Fruit fly (Drosophila melanogaster) whole organism, embryonic: ENCODE measurements around the gene Takl2.

ENCODE experiments used
- Asciz ChIP-seq: fragments of 200-800 bp; sonication (Bioruptor generic); optimal IDR thresholded peaks from 2 replicates; lab custom pipeline; 2017; ENCODE audit warnings: missing biosample characterization, mild to moderate bottlenecking, missing genetic modification characterization, missing genetic modification reagents
- Atf3 ChIP-seq: fragments of 200-800 bp; sonication (Bioruptor generic); optimal IDR thresholded peaks from 3 replicates; lab custom pipeline; 2016; ENCODE audit warnings: missing biosample characterization, missing genetic modification characterization
- Bdp1 ChIP-seq: fragments of 200-800 bp; sonication (Bioruptor generic); optimal IDR thresholded peaks from 3 replicates; lab custom pipeline; 2016; ENCODE audit warnings: missing biosample characterization, missing genetic modification characterization
- Bgb ChIP-seq: fragments of 200-800 bp; sonication (Bioruptor generic); IDR thresholded peaks from 2 replicates; pipeline ENCODE4 v1.3.6; 2022; ENCODE audit warnings: missing biosample characterization, missing genetic modification characterization; ENCODE audit not compliant: partially characterized antibody
- CG10147 ChIP-seq: fragments of 200-800 bp; sonication (Bioruptor generic); optimal IDR thresholded peaks from 2 replicates; lab custom pipeline; 2019; ENCODE audit warnings: missing biosample characterization, mild to moderate bottlenecking, missing genetic modification characterization, moderate library complexity
- CG10959 ChIP-seq: fragments of 200-800 bp; sonication (Bioruptor generic); IDR thresholded peaks from 2 replicates; pipeline ENCODE4 v1.3.6; 2022; ENCODE audit warnings: missing biosample characterization, missing genetic modification characterization
- CG10979 ChIP-seq: fragments of 200-800 bp; sonication (Bioruptor generic); optimal IDR thresholded peaks from 2 replicates; lab custom pipeline; 2018; ENCODE audit warnings: missing biosample characterization, mild to moderate bottlenecking, missing genetic modification characterization, moderate library complexity
- CG11093 ChIP-seq: fragments of 200-800 bp; sonication (Bioruptor generic); IDR thresholded peaks from 3 replicates; pipeline ENCODE4 v1.3.6; 2022; ENCODE audit warnings: missing biosample characterization, missing genetic modification characterization
- CG1529 ChIP-seq: fragments of 200-800 bp; sonication (Bioruptor generic); optimal IDR thresholded peaks from 3 replicates; lab custom pipeline; 2018; ENCODE audit warnings: missing biosample characterization, missing genetic modification characterization
- CG17186 ChIP-seq: fragments of 200-800 bp; sonication (Bioruptor generic); optimal IDR thresholded peaks from 3 replicates; lab custom pipeline; 2017; ENCODE audit warnings: missing biosample characterization, missing genetic modification reagents, missing genetic modification characterization
- CG17829 ChIP-seq: fragments of 200-800 bp; optimal IDR thresholded peaks from 2 replicates; lab custom pipeline; 2019; ENCODE audit warnings: missing biosample characterization, mild to moderate bottlenecking, missing genetic modification characterization, moderate library complexity
- CG17912 ChIP-seq: fragments of 200-800 bp; sonication (Bioruptor generic); optimal IDR thresholded peaks from 2 replicates; lab custom pipeline; 2018; ENCODE audit warnings: missing biosample characterization, mild to moderate bottlenecking, missing genetic modification characterization
- CG1832 ChIP-seq: fragments of 200-800 bp; sonication (Bioruptor generic); optimal IDR thresholded peaks from 2 replicates; lab custom pipeline; 2017; ENCODE audit warnings: missing biosample characterization, mild to moderate bottlenecking, missing genetic modification characterization, inconsistent platforms
- CG18599 ChIP-seq: fragments of 200-800 bp; sonication (Bioruptor generic); optimal IDR thresholded peaks from 3 replicates; lab custom pipeline; 2017; ENCODE audit warnings: missing biosample characterization, missing genetic modification characterization, mild to moderate bottlenecking, moderate library complexity, missing genetic modification reagents
- CG2120 ChIP-seq: fragments of 200-800 bp; sonication (Bioruptor generic); optimal IDR thresholded peaks from 3 replicates; lab custom pipeline; 2016; ENCODE audit warnings: missing biosample characterization, missing genetic modification characterization
- CG4282 ChIP-seq: fragments of 200-800 bp; sonication (Bioruptor generic); optimal IDR thresholded peaks from 2 replicates; lab custom pipeline; 2016; ENCODE audit warnings: missing biosample characterization, missing genetic modification characterization
- CG4328 ChIP-seq: fragments of 200-800 bp; sonication (Bioruptor generic); optimal IDR thresholded peaks from 3 replicates; lab custom pipeline; 2017; ENCODE audit warnings: missing biosample characterization, missing genetic modification reagents, missing genetic modification characterization
- CG4854 ChIP-seq: fragments of 200-800 bp; sonication (Bioruptor generic); optimal IDR thresholded peaks from 2 replicates; lab custom pipeline; 2016; ENCODE audit warnings: missing biosample characterization, missing genetic modification characterization, inconsistent platforms
- CG5245 ChIP-seq: fragments of 200-800 bp; sonication (Bioruptor generic); optimal IDR thresholded peaks from 3 replicates; lab custom pipeline; 2016; ENCODE audit warnings: missing biosample characterization, missing genetic modification characterization
- CG6272 ChIP-seq: fragments of 200-800 bp; sonication (Bioruptor generic); IDR thresholded peaks from 2 replicates; pipeline ENCODE4 v1.3.6; 2022; ENCODE audit warnings: missing biosample characterization, missing genetic modification characterization
- CG9437 ChIP-seq: fragments of 200-800 bp; sonication (Bioruptor generic); optimal IDR thresholded peaks from 2 replicates; lab custom pipeline; 2018; ENCODE audit warnings: missing biosample characterization, mild to moderate bottlenecking, missing genetic modification characterization
- CG9727 ChIP-seq: fragments of 200-800 bp; sonication (Bioruptor generic); optimal IDR thresholded peaks from 3 replicates; lab custom pipeline; 2017; ENCODE audit warnings: missing biosample characterization, mild to moderate bottlenecking, missing genetic modification characterization
- D19A ChIP-seq: fragments of 200-800 bp; optimal IDR thresholded peaks from 3 replicates; lab custom pipeline; 2019; ENCODE audit warnings: missing biosample characterization, mild to moderate bottlenecking, missing genetic modification characterization, moderate library complexity
- Doc2 ChIP-seq: fragments of 200-800 bp; sonication (Bioruptor generic); IDR thresholded peaks from 2 replicates; pipeline ENCODE4 v1.3.6; 2022; ENCODE audit warnings: missing biosample characterization, missing genetic modification characterization
- Fer1 ChIP-seq: fragments of 200-800 bp; sonication (Bioruptor generic); optimal IDR thresholded peaks from 2 replicates; lab custom pipeline; 2017; ENCODE audit warnings: missing biosample characterization, mild to moderate bottlenecking, missing genetic modification characterization
- HHEX ChIP-seq: fragments of 200-800 bp; sonication (Bioruptor generic); optimal IDR thresholded peaks from 3 replicates; lab custom pipeline; 2017; ENCODE audit warnings: missing biosample characterization, mild to moderate bottlenecking, missing genetic modification characterization, missing genetic modification reagents
- HLH4C ChIP-seq: fragments of 200-800 bp; sonication (Bioruptor generic); IDR thresholded peaks from 3 replicates; pipeline ENCODE4 v1.3.6; 2022; ENCODE audit warnings: missing biosample characterization, missing genetic modification characterization; ENCODE audit not compliant: partially characterized antibody
- Hr3 ChIP-seq: fragments of 200-800 bp; sonication (Bioruptor generic); optimal IDR thresholded peaks from 3 replicates; lab custom pipeline; 2016; ENCODE audit warnings: missing biosample characterization, missing genetic modification characterization
- Jarid2 ChIP-seq: fragments of 200-800 bp; sonication (Bioruptor generic); optimal IDR thresholded peaks from 3 replicates; lab custom pipeline; 2017; ENCODE audit warnings: mild to moderate bottlenecking, missing biosample characterization, missing genetic modification reagents, missing genetic modification characterization
- Stat92E ChIP-seq, 3 experiments: fragments of >200 bp in 2 of 3; fragments of 200-800 bp in 1 of 3; sonication (Bioruptor generic) in 1 of 3; optimal IDR thresholded peaks; 2 replicates each; lab custom pipeline; 2017 to 2019; ENCODE audit warnings: missing biosample characterization in 3 of 3, missing genetic modification characterization in 3 of 3, mild to moderate bottlenecking in 1 of 3, moderate library complexity in 1 of 3
- chinmo ChIP-seq: fragments of 200-800 bp; sonication (Bioruptor generic); IDR thresholded peaks from 4 replicates; pipeline ENCODE4 v1.3.6; 2022; ENCODE audit warnings: missing biosample characterization, missing genetic modification characterization; ENCODE audit not compliant: partially characterized antibody
- ci ChIP-seq: fragments of 200-800 bp; sonication (Bioruptor generic); IDR thresholded peaks from 3 replicates; pipeline ENCODE4 v1.3.6; 2022; ENCODE audit warnings: missing biosample characterization, missing genetic modification characterization
- dysf ChIP-seq: fragments of 200-800 bp; sonication (Bioruptor generic); IDR thresholded peaks from 3 replicates; pipeline ENCODE4 v1.3.6; 2022; ENCODE audit warnings: missing biosample characterization, missing genetic modification characterization
- grau ChIP-seq: fragments of 200-800 bp; optimal IDR thresholded peaks from 3 replicates; lab custom pipeline; 2019; ENCODE audit warnings: missing biosample characterization, mild to moderate bottlenecking, missing genetic modification characterization, moderate library complexity
- knrl ChIP-seq: fragments of 200-800 bp; sonication (Bioruptor generic); IDR thresholded peaks from 3 replicates; pipeline ENCODE4 v1.3.6; 2022; ENCODE audit warnings: missing biosample characterization, missing genetic modification characterization; ENCODE audit not compliant: partially characterized antibody
- lola ChIP-seq, 3 experiments: fragments of >200 bp in 2 of 3; fragments of 200-800 bp in 1 of 3; sonication (Bioruptor generic) in 1 of 3; optimal IDR thresholded peaks; 2 replicates each; lab custom pipeline; 2017 to 2019; ENCODE audit warnings: missing biosample characterization in 3 of 3, missing genetic modification characterization in 3 of 3, mild to moderate bottlenecking in 1 of 3, moderate library complexity in 1 of 3
- pfk ChIP-seq: fragments of 200-800 bp; sonication (Bioruptor generic); optimal IDR thresholded peaks from 2 replicates; lab custom pipeline; 2018; ENCODE audit warnings: missing biosample characterization, mild to moderate bottlenecking, missing genetic modification characterization, moderate library complexity
- prd ChIP-seq, 3 experiments: fragments of >200 bp in 2 of 3; fragments of 200-800 bp in 1 of 3; sonication (Bioruptor generic) in 1 of 3; optimal IDR thresholded peaks in 2 of 3; IDR thresholded peaks in 1 of 3; 2 replicates in 2 of 3; 3 replicates in 1 of 3; pipeline versions ENCODE4 v1.3.6 to Lab custom; 2017 to 2022; ENCODE audit warnings: missing biosample characterization in 1 of 3, missing genetic modification characterization in 1 of 3
- run ChIP-seq: fragments of 200-800 bp; sonication (Bioruptor generic); optimal IDR thresholded peaks from 3 replicates; lab custom pipeline; 2018; ENCODE audit warnings: missing biosample characterization, mild to moderate bottlenecking, missing genetic modification characterization
- sima ChIP-seq: fragments of 200-800 bp; sonication (Bioruptor generic); optimal IDR thresholded peaks from 2 replicates; lab custom pipeline; 2016; ENCODE audit warnings: missing biosample characterization, missing genetic modification characterization
- usp ChIP-seq: fragments of >200 bp; optimal IDR thresholded peaks from 2 replicates; lab custom pipeline; 2017; ENCODE audit warnings: missing biosample characterization, missing genetic modification characterization

Gene Takl2

dm6 chr3R:22750534-22750947 is 16.9 kb upstream of the Takl2 start, which contains the start of the genes rumi, CG7029 and Usp12-46 (continued):
- TF ChIP-seq CG1832 (GFP tag; lab: Kevin White, UChicago) (no peak), CG5245 (peak; percentile 71), CG1529 (GFP tag; lab: Kevin White, UChicago) (peak; percentile 58), chinmo (GFP tag; lab: Robert Waterston, UW) (peak; percentile 86; the same call in 3 of the 4 replicates), CG2120 (GFP tag; lab: Kevin White, UChicago) (peak; percentile 93), Atf3 (GFP tag; lab: Kevin White, UChicago) (peak; percentile 88), usp (GFP tag; lab: Kevin White, UChicago) (no peak), CG6272 (GFP tag; lab: Robert Waterston, UW) (peak; percentile 76), HHEX (GFP tag; lab: Kevin White, UChicago) (peak; percentile 77), lola (GFP tag; optimal IDR thresholded peaks at IDR 0.05; lab: Kevin White, UChicago) (peak in 1 of 3 experiments; percentile 84), D19A (no peak), CG10979 (tag; lab: Kevin White, UChicago) (peak; percentile 81), knrl (GFP tag; lab: Robert Waterston, UW) (peak; percentile 78), ci (GFP tag; lab: Robert Waterston, UW) (peak; percentile 90), Jarid2 (GFP tag; lab: Kevin White, UChicago) (no peak), run (tag; lab: Kevin White, UChicago) (peak; percentile 56), CG4854 (peak; percentile 84), CG17912 (GFP tag; lab: Kevin White, UChicago) (peak; percentile 68), Bgb (GFP tag; lab: Robert Waterston, UW) (peak; percentile 72), CG10959 (GFP tag; lab: Robert Waterston, UW) (peak; percentile 73), CG17829 (tag; lab: Kevin White, UChicago) (peak; percentile 86), CG11093 (GFP tag; lab: Robert Waterston, UW) (peak; percentile 28; the same call in 1 of the 3 replicates), Doc2 (GFP tag; lab: Robert Waterston, UW) (no peak), Bdp1 (GFP tag; lab: Kevin White, UChicago) (peak; percentile 82), Fer1 (peak; percentile 75), CG18599 (GFP tag; lab: Kevin White, UChicago) (peak; percentile 83), sima (GFP tag; lab: Kevin White, UChicago) (no peak), HLH4C (GFP tag; lab: Robert Waterston, UW) (peak; percentile 78), grau (tag; lab: Kevin White, UChicago) (peak; percentile 87), CG9727 (peak; percentile 86), Stat92E (GFP tag; optimal IDR thresholded peaks at IDR 0.05; lab: Kevin White, UChicago) (peak in 1 of 3 experiments; percentile 18), CG9437 (peak; percentile 57), dysf (GFP tag; lab: Robert Waterston, UW) (peak; percentile 84), CG10147 (GFP tag; lab: Kevin White, UChicago) (peak; percentile 81), prd (optimal IDR thresholded peaks at IDR 0.05; lab: Kevin White, UChicago) (no peak), prd (GFP tag; IDR thresholded peaks at IDR 0.05; lab: Robert Waterston, UW) (peak; percentile 90), pfk (GFP tag; lab: Kevin White, UChicago) (peak; percentile 38), Hr3 (GFP tag; lab: Kevin White, UChicago) (peak; percentile 88), CG4282 (GFP tag; lab: Kevin White, UChicago) (peak; percentile 75), CG4328 (GFP tag; lab: Kevin White, UChicago) (peak; percentile 76), CG17186 (GFP tag; lab: Kevin White, UChicago) (peak; percentile 76), Asciz (peak; percentile 44)
